Fruit fly (Drosophila melanogaster): ENCODE measurements around the gene Ccp84Ag.

The Ccp84Ag gene

DNA sequence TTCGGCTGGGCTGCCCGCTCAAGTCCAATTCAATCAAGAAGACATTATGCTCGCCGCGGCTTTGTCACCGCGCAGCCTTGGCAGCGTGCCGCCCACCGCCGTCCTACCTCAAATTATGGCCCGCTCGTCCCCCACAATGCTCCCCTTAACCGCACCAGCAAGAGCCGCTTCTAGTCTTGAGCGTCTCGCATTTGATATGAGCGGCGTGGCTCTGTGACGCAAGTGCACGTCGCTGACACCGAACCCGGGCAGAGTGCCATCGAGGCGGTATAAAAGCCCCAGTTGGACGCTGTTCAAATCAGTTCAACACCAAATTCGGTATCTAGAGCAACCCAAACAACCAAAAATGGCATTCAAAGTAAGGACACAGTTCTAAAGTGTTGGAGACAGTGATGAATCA, at the start of gene Ccp84Ag:
Gene Ccp84Ag (plus strand): TSS at position 301 of the 400 bp plus-strand sequence.
- no peak for TF ChIP-seq h (optimal IDR thresholded peaks at IDR 0.05)
- TF ChIP-seq insv (optimal IDR thresholded peaks at IDR 0.05), result no peak
- TF ChIP-seq ttk (optimal IDR thresholded peaks at IDR 0.05), result no peak
- TF ChIP-seq Myc (optimal IDR thresholded peaks at IDR 0.05), result no peak
- TF ChIP-seq Sin3A (optimal IDR thresholded peaks at IDR 0.05), result no peak
- TF ChIP-seq psq (optimal IDR thresholded peaks at IDR 0.05), result no peak

DNA sequence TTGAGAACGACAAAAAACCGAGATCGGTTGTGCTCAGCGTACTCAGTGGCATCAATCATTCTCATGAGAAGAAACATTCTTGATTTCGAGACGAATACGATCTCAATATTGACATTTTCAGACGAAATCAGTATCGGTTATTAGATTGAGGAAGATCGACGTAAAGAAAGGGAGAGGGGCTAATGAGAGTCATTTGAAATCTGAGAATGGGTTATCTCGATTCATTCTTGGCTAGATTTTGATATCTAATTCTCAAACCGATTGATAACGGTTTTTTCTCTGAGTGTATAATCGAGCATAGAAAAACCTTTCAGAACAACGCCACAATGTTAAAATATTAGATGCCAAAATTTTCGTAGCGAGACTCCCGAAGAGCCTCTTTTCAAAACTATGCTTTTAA, 45.6 kb upstream of the Ccp84Ag start, which contains the start of gene CG31286:
Gene CG31286 (plus strand): TSS at position 301 of the 400 bp plus-strand sequence.
- TF ChIP-seq Myc (optimal IDR thresholded peaks at IDR 0.05) (no peak), h (optimal IDR thresholded peaks at IDR 0.05) (no peak), Sin3A (optimal IDR thresholded peaks at IDR 0.05) (no peak), insv (optimal IDR thresholded peaks at IDR 0.05) (no peak), psq (optimal IDR thresholded peaks at IDR 0.05) (no peak), ttk (optimal IDR thresholded peaks at IDR 0.05) (no peak)

DNA sequence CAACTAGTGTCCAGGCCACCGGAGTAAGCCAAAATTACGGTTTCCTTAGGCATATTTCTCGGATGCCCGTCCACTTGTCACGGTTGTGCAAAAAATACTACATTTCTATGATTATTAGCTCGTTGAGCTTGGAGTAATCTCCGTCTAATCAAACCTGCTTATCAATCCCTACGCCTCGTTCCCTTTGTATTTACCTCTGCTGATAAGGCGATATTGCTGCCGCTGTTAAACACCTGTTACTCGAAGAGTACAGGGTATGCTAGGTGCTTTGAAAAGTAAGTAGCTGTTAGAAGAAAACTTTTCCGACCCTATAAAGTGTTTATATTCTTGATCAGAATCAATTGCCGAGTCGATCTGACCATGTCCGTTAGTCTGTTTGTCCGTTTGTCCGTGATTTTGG, 42.2 kb upstream of the Ccp84Ag start, which contains the start of gene Ass:
Gene Ass (minus strand): TSS at position 101 of the 400 bp plus-strand sequence.
- TF ChIP-seq Myc (optimal IDR thresholded peaks at IDR 0.05) (no peak), Sin3A (optimal IDR thresholded peaks at IDR 0.05) (no peak), insv (optimal IDR thresholded peaks at IDR 0.05) (no peak), h (optimal IDR thresholded peaks at IDR 0.05) (no peak), psq (optimal IDR thresholded peaks at IDR 0.05) (no peak), ttk (optimal IDR thresholded peaks at IDR 0.05) (no peak)

DNA sequence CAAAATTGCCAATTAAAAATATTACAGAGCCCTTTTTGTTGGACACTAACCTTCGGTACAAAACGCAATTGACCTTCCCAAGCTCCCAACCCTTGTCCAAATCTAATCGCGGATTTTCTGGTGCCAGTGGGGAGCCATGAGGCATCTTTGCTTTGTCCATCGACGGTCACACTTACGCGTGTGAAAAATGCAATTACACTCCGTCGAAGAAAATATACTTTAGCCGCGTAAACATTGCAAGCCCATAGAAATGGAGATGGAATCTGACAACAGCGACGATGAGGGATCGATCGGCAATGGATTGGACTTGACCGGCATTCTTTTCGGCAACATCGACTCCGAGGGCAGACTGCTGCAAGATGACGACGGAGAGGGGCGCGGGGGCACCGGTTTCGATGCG, 39.8 kb upstream of the Ccp84Ag start, which contains the start of gene Taf1:
Gene Taf1 (plus strand): TSS at position 150 of the 400 bp plus-strand sequence.
- no peak for TF ChIP-seq insv (optimal IDR thresholded peaks at IDR 0.05)
- no peak for TF ChIP-seq Sin3A (optimal IDR thresholded peaks at IDR 0.05)
- no peak for TF ChIP-seq psq (optimal IDR thresholded peaks at IDR 0.05)
- no peak for TF ChIP-seq h (optimal IDR thresholded peaks at IDR 0.05)
- no peak for TF ChIP-seq ttk (optimal IDR thresholded peaks at IDR 0.05)
- TF ChIP-seq Myc (optimal IDR thresholded peaks at IDR 0.05), result no peak

DNA sequence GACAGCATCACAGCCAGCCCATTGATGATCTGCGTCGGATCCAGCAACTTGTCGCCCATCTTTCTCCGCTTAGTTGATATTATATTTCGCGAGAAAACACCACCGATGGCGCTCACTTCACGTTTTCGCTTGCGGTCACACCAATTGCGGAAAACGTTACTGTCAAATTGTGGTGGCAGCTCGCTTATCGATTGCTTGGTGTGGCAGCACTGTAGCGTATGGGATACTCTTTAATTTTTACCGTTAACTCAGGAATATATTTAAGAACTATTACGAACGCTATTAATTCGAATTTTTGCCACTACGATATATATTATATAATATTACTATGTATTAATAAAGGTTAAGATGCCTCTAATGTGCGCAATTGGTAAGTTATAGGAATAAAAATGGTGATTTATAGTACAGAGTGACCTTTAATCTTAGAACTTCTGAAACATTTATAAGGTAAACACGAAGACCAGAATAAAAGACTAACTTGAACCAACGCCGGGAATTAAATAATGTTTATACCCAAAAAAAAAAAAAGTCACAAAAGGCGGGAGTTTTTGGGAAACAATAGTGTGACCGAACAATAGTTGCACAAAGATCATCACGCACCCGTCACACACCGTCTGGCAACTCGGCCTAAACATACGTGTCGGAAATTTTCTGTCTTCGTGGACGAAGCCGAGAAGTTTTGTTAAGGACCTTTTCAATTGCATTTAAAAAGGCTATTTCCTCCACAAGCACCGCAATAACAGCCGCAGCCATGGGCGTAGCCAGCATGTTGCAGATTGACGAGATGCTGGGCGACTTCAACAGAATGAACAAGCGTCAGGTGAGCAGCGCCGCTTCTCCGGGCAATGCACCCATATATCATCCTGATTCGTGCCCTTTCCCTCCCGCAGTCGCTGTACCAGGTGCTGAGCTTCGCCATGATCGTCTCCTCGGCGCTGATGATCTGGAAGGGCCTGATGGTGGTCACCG, 29.0 kb upstream of the Ccp84Ag start, which contains the start of the genes CG1307 and twr:
Gene CG1307 (minus strand): TSS at position 165 of the 969 bp plus-strand sequence.
Gene twr (plus strand): TSS at position 605 of the 969 bp plus-strand sequence.
- TF ChIP-seq Myc (optimal IDR thresholded peaks at IDR 0.05) (no peak), Sin3A (optimal IDR thresholded peaks at IDR 0.05) (no peak), ttk (optimal IDR thresholded peaks at IDR 0.05) (no peak), insv (optimal IDR thresholded peaks at IDR 0.05) (no peak), psq (optimal IDR thresholded peaks at IDR 0.05) (no peak), h (optimal IDR thresholded peaks at IDR 0.05) (no peak)

DNA sequence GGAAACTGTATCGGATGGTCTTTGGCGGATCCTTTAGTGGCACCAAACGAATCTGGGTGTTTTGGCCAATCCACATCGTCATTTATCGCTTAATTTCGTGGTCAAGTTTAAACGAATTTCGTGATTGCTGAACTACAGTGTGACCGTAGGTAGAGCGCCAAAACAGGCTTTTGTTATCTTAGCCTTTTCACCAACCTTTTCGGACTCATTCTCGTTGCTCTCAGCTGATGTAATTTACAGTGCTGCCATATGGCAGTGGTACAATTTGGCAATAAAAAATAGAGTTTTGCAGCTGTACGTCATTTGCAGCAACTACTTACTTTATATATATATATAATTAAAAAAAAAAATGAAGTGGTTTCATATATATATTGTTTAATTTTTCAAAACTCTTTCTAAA, 26.6 kb upstream of the Ccp84Ag start, which contains the start of gene agt:
Gene agt (minus strand): TSS at position 160 of the 400 bp plus-strand sequence.
- TF ChIP-seq Sin3A (optimal IDR thresholded peaks at IDR 0.05), result no peak
- TF ChIP-seq ttk (optimal IDR thresholded peaks at IDR 0.05), result no peak
- no peak for TF ChIP-seq h (optimal IDR thresholded peaks at IDR 0.05)
- TF ChIP-seq insv (optimal IDR thresholded peaks at IDR 0.05), result no peak
- no peak for TF ChIP-seq psq (optimal IDR thresholded peaks at IDR 0.05)
- no peak for TF ChIP-seq Myc (optimal IDR thresholded peaks at IDR 0.05)

DNA sequence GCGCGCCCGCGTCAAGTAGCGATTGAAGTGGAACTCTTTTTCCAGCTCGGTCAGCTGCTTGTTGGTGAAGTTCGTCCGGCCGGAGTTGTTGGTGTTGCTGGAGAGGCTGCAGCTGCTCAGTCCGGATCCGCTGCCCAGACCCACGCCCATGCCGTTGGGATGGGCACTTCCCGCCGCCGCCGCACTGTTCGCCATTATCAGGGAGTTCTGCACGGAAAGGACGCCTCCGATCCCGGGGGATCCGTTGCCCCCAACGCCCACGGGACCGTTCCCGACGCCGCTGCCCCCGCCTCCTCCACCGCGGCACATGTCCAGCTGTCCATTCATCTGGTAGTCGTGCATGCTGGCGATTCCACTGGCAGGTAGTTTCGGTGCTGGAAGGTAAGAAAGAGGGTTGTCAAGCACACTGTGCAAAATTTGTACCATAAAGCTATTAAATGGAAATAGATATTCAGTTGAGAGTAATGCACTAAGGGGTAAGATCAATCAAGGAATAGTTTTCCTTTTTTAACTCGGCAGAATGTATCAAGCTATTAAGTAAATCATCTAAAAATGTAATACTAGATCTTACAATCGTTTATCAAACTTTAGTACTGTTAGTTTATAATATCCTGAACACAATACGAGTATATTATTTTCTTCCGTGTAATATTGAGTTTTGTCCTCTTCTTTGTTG, 23.8 kb upstream of the Ccp84Ag start:
- no peak for TF ChIP-seq h (optimal IDR thresholded peaks at IDR 0.05)
- no peak for TF ChIP-seq insv (optimal IDR thresholded peaks at IDR 0.05)
- no peak for TF ChIP-seq Myc (optimal IDR thresholded peaks at IDR 0.05)
- no peak for TF ChIP-seq psq (optimal IDR thresholded peaks at IDR 0.05)
- TF ChIP-seq Sin3A (optimal IDR thresholded peaks at IDR 0.05), result no peak
- no peak for TF ChIP-seq ttk (optimal IDR thresholded peaks at IDR 0.05)

DNA sequence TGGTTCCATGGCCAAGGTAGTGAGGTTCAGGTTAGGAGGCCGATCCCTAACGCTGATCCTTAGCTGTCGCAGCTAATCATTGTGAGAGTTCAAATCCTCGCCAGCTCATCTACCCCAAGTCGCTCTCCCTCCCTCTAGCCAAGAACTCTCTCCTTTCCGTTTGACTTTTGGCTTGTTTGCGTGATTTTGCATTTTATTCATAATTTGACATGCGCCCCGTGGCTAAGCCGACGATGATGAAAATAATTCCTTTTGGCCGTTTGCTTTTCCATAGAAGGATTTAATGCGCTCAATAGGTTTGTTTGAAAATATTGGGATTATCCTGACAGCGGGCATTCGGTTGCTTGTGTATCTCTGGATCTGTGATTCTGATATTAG, 23.2 kb upstream of the Ccp84Ag start:
- TF ChIP-seq insv (optimal IDR thresholded peaks at IDR 0.05) (no peak), h (optimal IDR thresholded peaks at IDR 0.05) (no peak), psq (optimal IDR thresholded peaks at IDR 0.05) (no peak), Sin3A (optimal IDR thresholded peaks at IDR 0.05) (no peak), Myc (optimal IDR thresholded peaks at IDR 0.05) (no peak), ttk (optimal IDR thresholded peaks at IDR 0.05) (no peak)

DNA sequence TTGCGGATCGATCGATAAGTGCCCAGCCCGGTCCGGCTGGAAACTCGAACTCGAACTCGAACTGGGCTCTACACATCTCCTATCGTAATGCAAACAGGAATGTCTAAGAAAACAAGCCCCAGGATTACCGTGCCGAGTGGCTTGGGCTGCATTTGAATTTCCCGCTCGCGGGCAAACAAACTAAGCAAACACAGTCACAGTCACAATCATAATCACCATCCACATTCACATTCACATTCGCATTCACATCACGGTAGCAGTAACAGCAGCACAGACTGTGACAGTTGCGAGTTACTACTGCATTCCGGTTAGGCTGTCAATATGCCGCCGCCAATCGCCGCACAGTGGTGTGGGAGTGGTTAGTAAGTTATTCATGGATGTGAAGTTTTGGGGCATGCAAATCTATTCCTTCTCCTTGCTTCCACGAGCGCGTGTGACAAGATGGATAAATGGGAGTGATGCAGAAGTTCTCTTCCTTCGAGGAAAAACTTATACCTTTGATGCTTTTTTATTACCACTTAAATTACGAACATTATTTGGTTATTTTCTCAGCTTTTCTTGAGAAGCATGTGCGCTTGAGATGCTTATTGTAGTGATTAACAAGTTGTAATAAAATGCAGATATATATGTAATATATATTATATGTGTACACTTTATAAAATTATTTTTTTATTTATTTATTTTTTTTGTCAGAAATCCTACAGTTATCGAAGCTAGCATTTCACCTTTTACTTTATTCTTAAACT, 22.0 kb upstream of the Ccp84Ag start:
- TF ChIP-seq insv (optimal IDR thresholded peaks at IDR 0.05) (no peak), Sin3A (optimal IDR thresholded peaks at IDR 0.05) (no peak), Myc (optimal IDR thresholded peaks at IDR 0.05) (no peak), ttk (optimal IDR thresholded peaks at IDR 0.05) (no peak), h (optimal IDR thresholded peaks at IDR 0.05) (no peak), psq (optimal IDR thresholded peaks at IDR 0.05) (no peak)

DNA sequence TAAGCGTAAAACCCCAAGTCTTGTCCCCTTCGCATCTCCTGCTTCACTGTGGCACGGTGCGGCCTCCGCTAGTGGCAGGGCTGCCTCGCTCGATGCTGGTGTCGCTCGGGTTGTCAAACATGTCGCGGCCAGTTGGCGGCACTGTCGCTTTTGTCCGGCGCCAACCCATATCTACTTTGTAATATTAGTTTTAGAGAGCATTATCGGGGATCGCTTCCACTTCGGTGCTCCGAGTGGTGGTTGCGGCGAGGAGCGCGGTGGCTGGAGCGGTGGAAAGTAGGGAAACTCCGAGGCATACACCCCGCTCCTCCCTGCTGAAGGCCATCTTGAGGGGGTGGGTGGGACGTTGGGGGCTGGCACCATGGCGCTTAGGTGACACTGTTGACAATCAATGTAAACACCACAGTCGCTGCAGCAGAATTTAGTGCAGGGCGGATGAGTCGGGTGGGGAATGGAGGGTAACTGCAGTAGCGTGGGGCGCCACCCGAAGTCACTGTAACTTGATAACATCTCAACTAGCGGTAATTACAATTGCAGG, 21.3 kb upstream of the Ccp84Ag start:
- no peak for TF ChIP-seq h (optimal IDR thresholded peaks at IDR 0.05)
- TF ChIP-seq ttk (optimal IDR thresholded peaks at IDR 0.05), result no peak
- TF ChIP-seq psq (optimal IDR thresholded peaks at IDR 0.05), result no peak
- no peak for TF ChIP-seq insv (optimal IDR thresholded peaks at IDR 0.05)
- TF ChIP-seq Sin3A (optimal IDR thresholded peaks at IDR 0.05), result no peak
- TF ChIP-seq Myc (optimal IDR thresholded peaks at IDR 0.05), result no peak

DNA sequence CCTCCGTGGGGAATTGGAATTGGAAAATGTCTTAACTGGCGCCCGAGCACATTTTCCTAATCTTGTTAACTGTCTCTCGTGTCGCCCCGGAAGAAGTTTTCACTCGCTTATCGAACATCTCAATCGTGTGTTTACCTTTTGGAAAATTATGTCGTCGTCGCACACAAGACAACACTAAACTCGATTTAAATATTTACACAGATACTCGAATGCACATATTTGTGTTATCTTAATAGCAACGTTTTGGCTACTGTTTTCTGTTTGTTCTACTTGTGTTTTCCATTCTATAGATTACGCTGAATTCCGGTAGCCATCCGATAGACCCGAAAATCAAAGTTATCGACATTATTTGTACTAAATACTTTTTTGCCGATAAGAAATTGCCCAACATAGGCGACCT, 19.3 kb upstream of the Ccp84Ag start:
- TF ChIP-seq h (optimal IDR thresholded peaks at IDR 0.05), result no peak
- TF ChIP-seq insv (optimal IDR thresholded peaks at IDR 0.05), result no peak
- TF ChIP-seq psq (optimal IDR thresholded peaks at IDR 0.05), result no peak

Measured in Kc167 (cell line).